Fruit fly (Drosophila melanogaster) whole organism, embryonic: ENCODE results near the gene Tfb5.

Source experiments
- CG10431 ChIP-seq: fragments of 200-800 bp; sonication (Bioruptor generic); optimal IDR thresholded peaks from 3 replicates; lab custom pipeline; 2018; ENCODE audit warnings: missing biosample characterization, mild to moderate bottlenecking, missing genetic modification characterization
- CG10565 ChIP-seq: fragments of 200-800 bp; sonication (Bioruptor generic); optimal IDR thresholded peaks from 3 replicates; lab custom pipeline; 2016; ENCODE audit warnings: missing biosample characterization, mild to moderate bottlenecking, missing genetic modification characterization
- CG11085 ChIP-seq: fragments of 200-800 bp; sonication (Bioruptor generic); IDR thresholded peaks from 2 replicates; pipeline ENCODE4 v1.3.6; 2022; ENCODE audit warnings: missing biosample characterization, missing genetic modification characterization
- CG11456 ChIP-seq: fragments of 200-800 bp; sonication (Bioruptor generic); IDR thresholded peaks from 3 replicates; pipeline ENCODE4 v1.3.6; 2022; ENCODE audit warnings: missing biosample characterization, missing genetic modification characterization
- CG11504 ChIP-seq: fragments of 200-800 bp; sonication (Bioruptor generic); optimal IDR thresholded peaks from 3 replicates; lab custom pipeline; 2019; ENCODE audit warnings: missing biosample characterization, mild to moderate bottlenecking, missing genetic modification characterization, moderate library complexity
- CG13424 ChIP-seq: fragments of 200-800 bp; sonication (Bioruptor generic); optimal IDR thresholded peaks from 2 replicates; lab custom pipeline; 2019; ENCODE audit warnings: missing biosample characterization, mild to moderate bottlenecking, missing genetic modification characterization, moderate library complexity
- CG13894 ChIP-seq: fragments of 200-800 bp; sonication (Bioruptor generic); optimal IDR thresholded peaks from 3 replicates; lab custom pipeline; 2018; ENCODE audit warnings: missing biosample characterization, mild to moderate bottlenecking, missing genetic modification characterization, moderate library complexity
- CG14965 ChIP-seq: fragments of 200-800 bp; sonication (Bioruptor generic); optimal IDR thresholded peaks from 2 replicates; lab custom pipeline; 2016; ENCODE audit warnings: missing biosample characterization, missing genetic modification characterization, borderline replicate concordance
- CG16813 ChIP-seq: fragments of 200-800 bp; sonication (Bioruptor generic); IDR thresholded peaks from 3 replicates; pipeline ENCODE4 v1.3.6; 2022; ENCODE audit warnings: missing biosample characterization, missing genetic modification characterization; ENCODE audit not compliant: partially characterized antibody
- CG17361 ChIP-seq: fragments of 200-800 bp; sonication (Bioruptor generic); IDR thresholded peaks from 3 replicates; pipeline ENCODE4 v1.3.6; 2022; ENCODE audit warnings: missing biosample characterization, missing genetic modification characterization
- CG4282 ChIP-seq: fragments of 200-800 bp; sonication (Bioruptor generic); optimal IDR thresholded peaks from 2 replicates; lab custom pipeline; 2016; ENCODE audit warnings: missing biosample characterization, missing genetic modification characterization
- CG4617 ChIP-seq: fragments of 200-800 bp; sonication (Bioruptor generic); optimal IDR thresholded peaks from 3 replicates; lab custom pipeline; 2016; ENCODE audit warnings: missing biosample characterization, missing genetic modification characterization, borderline replicate concordance
- CG6654 ChIP-seq: fragments of 200-800 bp; sonication (Bioruptor generic); optimal IDR thresholded peaks from 2 replicates; lab custom pipeline; 2017; ENCODE audit warnings: missing biosample characterization, mild to moderate bottlenecking, missing genetic modification characterization
- CG8478 ChIP-seq: fragments of >200 bp; optimal IDR thresholded peaks from 2 replicates; lab custom pipeline; 2018
- CkIIα-i1 ChIP-seq: fragments of 200-800 bp; sonication (Bioruptor generic); IDR thresholded peaks from 2 replicates; pipeline ENCODE4 v1.3.6; 2022; ENCODE audit warnings: missing biosample characterization, missing genetic modification characterization
- Dbx ChIP-seq: fragments of 200-800 bp; sonication (Bioruptor generic); IDR thresholded peaks from 3 replicates; pipeline ENCODE4 v1.3.6; 2022; ENCODE audit warnings: missing biosample characterization, missing genetic modification characterization
- E2f2 ChIP-seq: fragments of 200-800 bp; sonication (Bioruptor generic); IDR thresholded peaks from 2 replicates; pipeline ENCODE4 v1.3.6; 2022; ENCODE audit warnings: missing biosample characterization, missing genetic modification characterization
- ERR ChIP-seq: fragments of 200-800 bp; sonication (Bioruptor generic); optimal IDR thresholded peaks from 2 replicates; lab custom pipeline; 2016; ENCODE audit warnings: missing biosample characterization, missing genetic modification characterization
- HmgZ ChIP-seq: fragments of 200-800 bp; sonication (Bioruptor generic); optimal IDR thresholded peaks from 2 replicates; lab custom pipeline; 2018; ENCODE audit warnings: missing biosample characterization, mild to moderate bottlenecking, missing genetic modification characterization
- Kr ChIP-seq: fragments of 200-800 bp; sonication (Bioruptor generic); optimal IDR thresholded peaks from 2 replicates; lab custom pipeline; 2017; ENCODE audit warnings: missing biosample characterization, mild to moderate bottlenecking, missing genetic modification characterization
- Lhr ChIP-seq: fragments of 200-800 bp; sonication (Bioruptor generic); optimal IDR thresholded peaks from 3 replicates; lab custom pipeline; 2017; ENCODE audit warnings: mild to moderate bottlenecking, missing biosample characterization, missing genetic modification reagents, missing genetic modification characterization
- NK7.1 ChIP-seq: fragments of 200-800 bp; sonication (Bioruptor generic); optimal IDR thresholded peaks from 3 replicates; lab custom pipeline; 2016; ENCODE audit warnings: missing biosample characterization, missing genetic modification characterization
- Nf-YC ChIP-seq: fragments of 200-800 bp; optimal IDR thresholded peaks from 3 replicates; lab custom pipeline; 2019; ENCODE audit warnings: missing biosample characterization, mild to moderate bottlenecking, missing genetic modification characterization, moderate library complexity
- Pdp1 ChIP-seq, 2 experiments: fragments of 200-800 bp; sonication (Bioruptor generic); optimal IDR thresholded peaks; 3 replicates each; lab custom pipeline; 2016; ENCODE audit warnings: missing biosample characterization in 2 of 2, missing genetic modification characterization in 2 of 2, mild to moderate bottlenecking in 1 of 2, moderate library complexity in 1 of 2
- Rfx ChIP-seq: fragments of 200-800 bp; sonication (Bioruptor generic); IDR thresholded peaks from 2 replicates; pipeline ENCODE4 v1.3.6; 2022; ENCODE audit warnings: missing biosample characterization, missing genetic modification characterization
- Ssrp ChIP-seq: fragments of 200-800 bp; sonication (Bioruptor generic); optimal IDR thresholded peaks from 2 replicates; lab custom pipeline; 2018; ENCODE audit warnings: missing biosample characterization, mild to moderate bottlenecking, missing genetic modification characterization, moderate library complexity
- Xbp1 ChIP-seq: fragments of 200-800 bp; sonication (Bioruptor generic); optimal IDR thresholded peaks from 3 replicates; lab custom pipeline; 2016; ENCODE audit warnings: missing biosample characterization, mild to moderate bottlenecking, missing genetic modification characterization
- bbx ChIP-seq: fragments of 200-800 bp; sonication (Bioruptor generic); IDR thresholded peaks from 2 replicates; pipeline ENCODE4 v1.3.6; 2022; ENCODE audit warnings: missing biosample characterization, missing genetic modification characterization; ENCODE audit not compliant: partially characterized antibody
- fd96Cb ChIP-seq: fragments of 200-800 bp; sonication (Bioruptor generic); optimal IDR thresholded peaks from 2 replicates; lab custom pipeline; 2018; ENCODE audit warnings: missing biosample characterization, mild to moderate bottlenecking, missing genetic modification characterization, moderate library complexity
- fru ChIP-seq: fragments of >200 bp; optimal IDR thresholded peaks from 2 replicates; lab custom pipeline; 2017
- gcm ChIP-seq: fragments of 200-800 bp; sonication (Bioruptor generic); optimal IDR thresholded peaks from 2 replicates; lab custom pipeline; 2019; ENCODE audit warnings: missing biosample characterization, mild to moderate bottlenecking, missing genetic modification characterization, moderate library complexity
- gsb-n ChIP-seq: fragments of 200-800 bp; sonication (Bioruptor generic); optimal IDR thresholded peaks from 3 replicates; lab custom pipeline; 2018; ENCODE audit warnings: missing biosample characterization, mild to moderate bottlenecking, missing genetic modification characterization
- hb ChIP-seq: fragments of 200-800 bp; sonication (Bioruptor generic); IDR thresholded peaks from 3 replicates; pipeline ENCODE4 v1.3.6; 2022; ENCODE audit warnings: missing biosample characterization, missing genetic modification characterization; ENCODE audit not compliant: partially characterized antibody
- ind ChIP-seq: fragments of 200-800 bp; sonication (Bioruptor generic); optimal IDR thresholded peaks from 3 replicates; lab custom pipeline; 2016; ENCODE audit warnings: missing biosample characterization, missing genetic modification characterization
- nerfin-1 ChIP-seq: fragments of 200-800 bp; sonication (Bioruptor generic); optimal IDR thresholded peaks from 3 replicates; lab custom pipeline; 2019; ENCODE audit warnings: missing biosample characterization, mild to moderate bottlenecking, missing genetic modification characterization, moderate library complexity
- nerfin-2 ChIP-seq: fragments of 200-800 bp; sonication (Bioruptor generic); IDR thresholded peaks from 2 replicates; pipeline ENCODE4 v1.3.6; 2022; ENCODE audit warnings: missing biosample characterization, missing genetic modification characterization; ENCODE audit not compliant: partially characterized antibody
- nom ChIP-seq: fragments of 200-800 bp; sonication (Bioruptor generic); optimal IDR thresholded peaks from 2 replicates; lab custom pipeline; 2017; ENCODE audit warnings: missing biosample characterization, missing genetic modification characterization, mild to moderate bottlenecking, moderate library complexity, missing genetic modification reagents
- psq ChIP-seq: fragments of 200-800 bp; sonication (Bioruptor generic); optimal IDR thresholded peaks from 2 replicates; lab custom pipeline; 2017; ENCODE audit warnings: missing biosample characterization, missing genetic modification characterization
- sna ChIP-seq: fragments of 200-800 bp; sonication (Bioruptor generic); IDR thresholded peaks from 2 replicates; pipeline ENCODE4 v1.3.6; 2022; ENCODE audit warnings: missing biosample characterization, missing genetic modification characterization; ENCODE audit not compliant: partially characterized antibody
- unc-4 ChIP-seq: fragments of 200-800 bp; sonication (Bioruptor generic); IDR thresholded peaks from 2 replicates; pipeline ENCODE4 v1.3.6; 2022; ENCODE audit warnings: missing biosample characterization, missing genetic modification characterization; ENCODE audit not compliant: partially characterized antibody

Gene Tfb5

DNA sequence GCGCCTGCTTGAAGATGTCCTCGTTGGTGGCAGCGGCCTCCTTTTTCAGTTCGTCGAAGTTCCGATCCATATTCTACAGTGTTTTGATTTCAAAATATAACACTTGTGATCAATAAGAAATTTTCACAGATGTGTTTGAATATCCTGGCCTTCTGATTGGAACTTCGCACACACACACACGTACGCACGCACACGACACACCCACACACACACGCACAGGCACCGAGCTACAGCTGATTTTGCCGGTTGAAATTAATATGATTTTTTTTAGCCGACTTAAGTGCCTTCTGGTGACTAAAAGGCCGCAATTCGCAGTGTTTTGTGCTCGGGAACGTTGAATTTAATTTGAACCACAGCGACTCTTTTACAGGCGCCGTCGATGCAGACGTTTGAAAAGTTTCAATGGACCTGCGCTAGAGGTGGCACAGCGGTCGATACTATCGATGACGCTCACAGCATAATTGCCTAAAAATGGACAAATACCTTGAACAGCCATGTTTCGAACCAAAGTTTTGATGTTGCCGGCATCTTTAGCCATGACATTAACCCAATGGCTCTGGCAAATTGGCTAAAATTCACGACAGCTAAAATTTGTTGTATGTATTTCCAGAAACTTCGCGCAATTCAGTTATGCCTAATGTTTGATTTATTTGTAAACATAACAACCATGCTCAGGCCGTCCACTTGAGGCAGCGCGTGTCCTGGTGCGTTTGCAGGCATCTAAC, 1.2 kb downstream of the Tfb5 start, which contains the start of gene Rtnl1 (continued):
- TF ChIP-seq Ssrp (no peak), Kr (no peak), CG10431 (GFP tag; lab: Kevin White, UChicago) (no peak), ind (GFP tag; lab: Kevin White, UChicago) (peak; percentile 11), CG16813 (GFP tag; lab: Robert Waterston, UW) (peak; percentile 93), psq (GFP tag; lab: Kevin White, UChicago) (no peak), CG4617 (GFP tag; lab: Kevin White, UChicago) (peak; percentile 81), nerfin-1 (tag; lab: Kevin White, UChicago) (peak; percentile 16), CG14965 (no peak), Rfx (peak; percentile 50; the same call in 1 of the 2 replicates), ERR (GFP tag; lab: Kevin White, UChicago) (peak; percentile 44), fd96Cb (no peak), nerfin-2 (peak; percentile 42; the same call in 1 of the 2 replicates), NK7.1 (GFP tag; lab: Kevin White, UChicago) (no peak), gcm (peak; percentile 3), fru (lab: Kevin White, UChicago) (no peak), bbx (GFP tag; lab: Robert Waterston, UW) (peak; percentile 90), gsb-n (tag; lab: Kevin White, UChicago) (no peak), sna (GFP tag; lab: Robert Waterston, UW) (peak; percentile 82), E2f2 (GFP tag; lab: Robert Waterston, UW) (peak; percentile 93), HmgZ (peak; percentile 87), Lhr (peak; percentile 94), CG13894 (tag; lab: Kevin White, UChicago) (peak; percentile 47), CkIIα-i1 (GFP tag; lab: Robert Waterston, UW) (no peak), hb (GFP tag; lab: Robert Waterston, UW) (peak; percentile 79), CG8478 (lab: Kevin White, UChicago) (peak; percentile 66), CG11456 (GFP tag; lab: Robert Waterston, UW) (no peak), CG17361 (GFP tag; lab: Robert Waterston, UW) (peak; percentile 50; the same call in 1 of the 3 replicates), Xbp1 (peak; percentile 52), Dbx (GFP tag; lab: Robert Waterston, UW) (peak; percentile 42; the same call in 2 of the 3 replicates), CG6654 (GFP tag; lab: Kevin White, UChicago) (peak; percentile 10), unc-4 (GFP tag; lab: Robert Waterston, UW) (peak; percentile 94), CG13424 (tag; lab: Kevin White, UChicago) (peak; percentile 28), nom (GFP tag; lab: Kevin White, UChicago) (peak; percentile 30), CG4282 (GFP tag; lab: Kevin White, UChicago) (no peak), Pdp1 (GFP tag; optimal IDR thresholded peaks at IDR 0.05; lab: Kevin White, UChicago) (peak in 1 of 2 experiments; percentile 62), Nf-YC (tag; lab: Kevin White, UChicago) (peak; percentile 65), CG10565 (GFP tag; lab: Kevin White, UChicago) (no peak), CG11504 (tag; lab: Kevin White, UChicago) (peak; percentile 93), CG11085 (GFP tag; lab: Robert Waterston, UW) (no peak)
- TF ChIP-seq, all 482 proteins: peak for 193
